Worm (Caenorhabditis elegans): ENCODE results near the gene F56C3.1.

The F56C3.1 gene

DNA sequence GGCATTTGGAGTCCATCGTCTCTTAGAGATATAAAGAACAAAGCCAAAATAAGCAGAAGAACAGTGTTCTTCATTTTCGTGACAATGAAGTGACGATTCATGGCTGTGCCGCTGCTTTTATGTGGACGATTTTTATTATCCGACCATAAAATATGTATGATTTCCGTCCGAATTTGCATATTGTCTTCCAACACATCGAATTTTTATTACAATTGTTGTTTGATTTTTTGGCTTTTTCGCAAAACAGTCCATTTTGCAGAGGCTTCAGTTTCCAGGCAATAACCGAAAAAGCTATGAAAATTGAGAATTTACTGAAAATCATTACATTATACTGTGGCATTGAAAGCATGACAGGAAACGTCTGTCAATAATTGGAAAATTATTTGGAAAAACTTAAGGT lies 2.6 kb upstream of the F56C3.1 start, which contains the start of gene F56C3.8:
Gene F56C3.8, minus strand, starts transcription at position 101 of the 400 bp plus-strand sequence.
- TF ChIP-seq ztf-11 (tag; optimal IDR thresholded peaks at IDR 0.05) = no peak
- no peak for TF ChIP-seq sptf-1 (tag; optimal IDR thresholded peaks at IDR 0.05)
- no peak for TF ChIP-seq hlh-1 (tag; optimal IDR thresholded peaks at IDR 0.05)
- TF ChIP-seq ceh-39 (tag; optimal IDR thresholded peaks at IDR 0.05) = no peak
- no peak for TF ChIP-seq pha-4 (tag; optimal IDR thresholded peaks at IDR 0.05)
- no peak for TF ChIP-seq mab-5 (tag; optimal IDR thresholded peaks at IDR 0.05)
- TF ChIP-seq nhr-28 (tag; optimal IDR thresholded peaks at IDR 0.05) = no peak

DNA sequence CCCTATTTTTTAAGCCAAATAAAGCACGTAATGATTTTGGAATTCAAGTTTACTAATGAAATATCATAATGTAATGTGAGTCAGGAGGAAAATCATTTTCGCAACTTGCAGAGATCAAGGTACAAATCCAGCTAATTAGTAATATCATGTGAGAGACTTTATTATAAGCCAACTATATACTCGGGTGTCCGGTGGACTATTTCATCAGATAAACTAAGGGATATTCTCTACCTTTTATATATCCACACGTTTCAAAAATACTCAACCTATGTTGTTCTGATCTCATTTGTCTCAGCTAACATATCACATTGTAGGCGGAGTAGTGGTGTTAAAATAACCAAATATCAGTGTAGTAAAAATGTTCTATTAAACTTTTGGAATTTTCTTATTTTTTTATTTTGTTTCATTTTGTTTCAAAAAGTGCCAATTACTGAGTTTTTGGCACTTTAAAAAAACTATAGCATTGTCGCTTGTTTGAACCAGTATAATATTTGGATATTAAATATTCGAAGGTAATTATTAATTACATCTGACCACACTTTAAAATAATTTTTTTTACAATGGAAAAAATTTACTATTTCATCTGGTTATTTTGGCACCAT lies 2.4 kb downstream of the F56C3.1 start:
- TF ChIP-seq hlh-1 (tag; optimal IDR thresholded peaks at IDR 0.05) (no peak), tbx-8 (GFP tag; optimal IDR thresholded peaks at IDR 0.05) (no peak), elt-3 (tag; optimal IDR thresholded peaks at IDR 0.05) (peak; percentile 74), unc-62 (GFP tag; optimal IDR thresholded peaks at IDR 0.05) (no peak), mab-5 (tag; optimal IDR thresholded peaks at IDR 0.05) (no peak), cnd-1 (tag; optimal IDR thresholded peaks at IDR 0.05) (no peak), ceh-83 (GFP tag; optimal IDR thresholded peaks at IDR 0.05) (no peak), sem-2 (GFP tag; optimal IDR thresholded peaks at IDR 0.05) (no peak), ces-1 (GFP tag; optimal IDR thresholded peaks at IDR 0.05) (peak; percentile 62), flh-1 (GFP tag; optimal IDR thresholded peaks at IDR 0.05) (no peak), bed-3 (GFP tag; optimal IDR thresholded peaks at IDR 0.05) (no peak), nhr-237 (tag; optimal IDR thresholded peaks at IDR 0.05) (peak; percentile 89)

DNA sequence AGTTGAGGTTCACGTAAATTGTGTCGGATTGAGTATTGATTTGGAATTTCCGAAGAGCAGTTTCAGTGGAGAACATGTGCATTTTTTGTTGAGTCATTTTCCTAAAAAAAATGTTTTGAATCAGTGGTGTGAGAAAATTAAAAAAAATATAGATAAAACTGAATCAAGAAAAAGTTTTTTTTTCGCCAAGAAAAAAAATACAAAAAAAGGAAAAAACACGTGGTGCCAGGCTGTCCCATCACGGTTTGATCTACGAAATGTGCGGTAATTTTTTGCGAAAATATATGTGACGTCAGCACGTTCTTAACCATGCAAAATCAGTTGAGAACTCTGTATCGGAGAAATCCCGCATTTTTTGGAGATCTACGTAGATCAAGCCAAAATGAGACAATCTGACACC lies 6.8 kb downstream of the F56C3.1 start, which contains the start of gene F56C3.9:
Gene F56C3.9, minus strand, starts transcription at position 101 of the 400 bp plus-strand sequence.
- TF ChIP-seq zip-8 (tag; optimal IDR thresholded peaks at IDR 0.05) = no peak
- TF ChIP-seq ztf-11 (tag; optimal IDR thresholded peaks at IDR 0.05) = no peak
- no peak for TF ChIP-seq hlh-1 (tag; optimal IDR thresholded peaks at IDR 0.05)
- TF ChIP-seq cnd-1 (tag; optimal IDR thresholded peaks at IDR 0.05) = no peak
- no peak for TF ChIP-seq drap-1 (GFP tag; optimal IDR thresholded peaks at IDR 0.05)
- no peak for TF ChIP-seq sem-2 (GFP tag; optimal IDR thresholded peaks at IDR 0.05)
- no peak for TF ChIP-seq elt-3 (tag; optimal IDR thresholded peaks at IDR 0.05)
- TF ChIP-seq unc-39 (tag; optimal IDR thresholded peaks at IDR 0.05) = no peak
- TF ChIP-seq ces-1 (GFP tag; optimal IDR thresholded peaks at IDR 0.05) = no peak
- no peak for TF ChIP-seq lin-32 (GFP tag; optimal IDR thresholded peaks at IDR 0.05)
- no peak for TF ChIP-seq ham-2 (GFP tag; optimal IDR thresholded peaks at IDR 0.05)
- no peak for TF ChIP-seq ceh-39 (tag; optimal IDR thresholded peaks at IDR 0.05)

DNA sequence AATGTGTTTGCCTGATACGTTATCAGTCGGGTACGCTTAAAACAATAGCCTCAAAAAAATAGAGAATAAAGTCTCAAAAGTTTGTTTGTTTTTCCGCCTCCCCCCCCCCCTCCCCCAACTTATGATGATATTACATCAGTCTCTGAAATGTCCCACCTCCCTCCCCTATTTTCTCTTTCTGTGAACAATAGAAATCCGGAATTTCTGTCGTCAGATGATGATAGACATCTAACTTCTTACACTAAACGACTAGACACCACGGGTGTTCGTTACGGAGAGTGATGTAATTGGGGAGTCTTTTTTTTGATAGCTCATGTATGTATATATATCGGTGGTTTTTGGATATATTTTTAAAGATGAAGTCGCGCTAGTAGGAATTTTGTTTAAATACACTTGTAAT lies 7.3 kb downstream of the F56C3.1 start:
- TF ChIP-seq sptf-1 (tag; optimal IDR thresholded peaks at IDR 0.05) = no peak

DNA sequence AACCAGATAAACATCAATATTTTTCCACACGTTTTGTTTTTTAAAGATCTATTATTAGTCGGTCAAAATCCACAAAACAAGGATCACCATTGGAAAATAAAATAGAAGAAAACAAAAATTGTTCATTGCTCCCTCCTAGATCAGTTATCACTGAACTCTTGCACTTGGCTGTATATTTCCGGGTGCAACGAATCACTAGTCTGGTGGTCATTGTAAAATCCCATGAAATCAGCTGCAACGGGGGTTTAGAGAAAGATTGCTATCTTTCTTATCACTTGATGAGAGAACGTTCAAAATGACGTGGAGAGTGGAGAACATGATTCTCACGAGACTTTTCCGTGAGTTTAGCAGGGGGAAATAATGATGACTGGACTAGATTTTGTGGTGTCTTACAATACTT lies 8.7 kb downstream of the F56C3.1 start:
- TF ChIP-seq ceh-43 (GFP tag; optimal IDR thresholded peaks at IDR 0.05) (no peak), ceh-83 (GFP tag; optimal IDR thresholded peaks at IDR 0.05) (no peak), elt-3 (tag; optimal IDR thresholded peaks at IDR 0.05) (no peak), elt-1 (tag; optimal IDR thresholded peaks at IDR 0.05; ENCODE audit: borderline replicate concordance, insufficient read depth) (no peak), lin-32 (GFP tag; optimal IDR thresholded peaks at IDR 0.05) (no peak), mab-5 (tag; optimal IDR thresholded peaks at IDR 0.05) (no peak), ham-2 (GFP tag; optimal IDR thresholded peaks at IDR 0.05) (no peak), blmp-1 (tag; optimal IDR thresholded peaks at IDR 0.05) (no peak), lsy-2 (tag; optimal IDR thresholded peaks at IDR 0.05) (no peak), unc-120 (tag; optimal IDR thresholded peaks at IDR 0.05; ENCODE audit: poor library complexity, severe bottlenecking) (no peak), ztf-11 (tag; optimal IDR thresholded peaks at IDR 0.05) (no peak), pha-4 (tag; optimal IDR thresholded peaks at IDR 0.05) (no peak), zip-8 (tag; optimal IDR thresholded peaks at IDR 0.05) (no peak), snpc-4 (tag; optimal IDR thresholded peaks at IDR 0.05) (no peak), drap-1 (GFP tag; optimal IDR thresholded peaks at IDR 0.05) (no peak)

DNA sequence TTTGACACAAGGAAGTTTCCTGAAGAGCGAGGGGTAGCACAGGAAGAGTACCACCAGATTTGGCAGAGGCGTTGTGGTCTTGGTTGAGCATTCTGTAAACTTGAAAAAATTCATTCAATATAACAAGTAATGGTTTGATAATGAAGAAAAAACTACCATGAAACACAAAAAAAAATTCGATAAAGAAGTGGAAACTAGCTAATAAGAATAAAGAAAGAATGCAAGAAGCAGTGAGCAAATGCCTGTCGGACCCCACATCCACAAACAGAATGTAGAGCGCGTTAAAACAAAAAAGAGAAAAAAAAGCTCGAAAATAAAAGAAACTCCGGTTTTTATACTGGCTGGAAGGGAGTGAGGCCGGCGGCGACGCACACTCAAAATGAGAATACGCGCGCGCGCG lies 10.4 kb downstream of the F56C3.1 start, which contains the start of gene H39E20.1:
Gene H39E20.1, minus strand, starts transcription at position 101 of the 400 bp plus-strand sequence.
- TF ChIP-seq lin-32 (GFP tag; optimal IDR thresholded peaks at IDR 0.05) (no peak), hlh-1 (tag; optimal IDR thresholded peaks at IDR 0.05) (no peak), mls-2 (tag; optimal IDR thresholded peaks at IDR 0.05) (no peak), ceh-39 (tag; optimal IDR thresholded peaks at IDR 0.05) (no peak), unc-39 (tag; optimal IDR thresholded peaks at IDR 0.05) (no peak), elt-1 (tag; optimal IDR thresholded peaks at IDR 0.05; ENCODE audit: borderline replicate concordance, insufficient read depth) (no peak), M03D4.4 (tag; optimal IDR thresholded peaks at IDR 0.05) (no peak), tbx-8 (GFP tag; optimal IDR thresholded peaks at IDR 0.05) (no peak), nhr-28 (tag; optimal IDR thresholded peaks at IDR 0.05) (no peak), mab-5 (tag; optimal IDR thresholded peaks at IDR 0.05) (no peak), mep-1 (tag; optimal IDR thresholded peaks at IDR 0.05) (no peak)

Measured in whole organism, mixed stage, embryonic.